Worm (Caenorhabditis elegans): ENCODE results near the gene Y54G9A.5.
A peak's percentile ranks its signal among the peaks of the same experiment; 100 is the strongest.

Gene Y54G9A.5

ce11 chrII:13729416-13729815 lies 6.6 kb downstream of the Y54G9A.5 start, which contains the start of gene Y54G9A.9:
Y54G9A.9 (plus strand) TSS chrII:13729716.
- TF ChIP-seq pqm-1 (tag; optimal IDR thresholded peaks at IDR 0.05) (no peak), ceh-28 (tag; optimal IDR thresholded peaks at IDR 0.05) (no peak), fos-1 (tag; optimal IDR thresholded peaks at IDR 0.05) (no peak), skn-1 (tag; optimal IDR thresholded peaks at IDR 0.05) (no peak), elt-1 (tag; optimal IDR thresholded peaks at IDR 0.05) (no peak), mml-1 (tag; optimal IDR thresholded peaks at IDR 0.05) (no peak), daf-12 (tag; optimal IDR thresholded peaks at IDR 0.05) (no peak), lsy-12 (tag; optimal IDR thresholded peaks at IDR 0.05) (no peak), ceh-9 (tag; optimal IDR thresholded peaks at IDR 0.05) (no peak), lin-39 (tag; optimal IDR thresholded peaks at IDR 0.05) (no peak), ceh-82 (tag; optimal IDR thresholded peaks at IDR 0.05) (no peak), jun-1 (tag; optimal IDR thresholded peaks at IDR 0.05) (no peak), snpc-4 (tag; optimal IDR thresholded peaks at IDR 0.05) (no peak), unc-39 (tag; optimal IDR thresholded peaks at IDR 0.05) (no peak), nhr-12 (tag; optimal IDR thresholded peaks at IDR 0.05) (no peak), ZK546.5 (tag; optimal IDR thresholded peaks at IDR 0.05) (no peak), egl-27 (tag; optimal IDR thresholded peaks at IDR 0.05) (no peak), nhr-11 (tag; optimal IDR thresholded peaks at IDR 0.05) (no peak), nhr-25 (tag; optimal IDR thresholded peaks at IDR 0.05) (no peak)

- TF ChIP-seq nhr-237 (tag; optimal IDR thresholded peaks at IDR 0.05) = no peak
- no peak for TF ChIP-seq ceh-82 (tag; optimal IDR thresholded peaks at IDR 0.05)
- TF ChIP-seq nhr-28 (tag; optimal IDR thresholded peaks at IDR 0.05) = no peak
- no peak for TF ChIP-seq lin-15B (tag; optimal IDR thresholded peaks at IDR 0.05)
- no peak for TF ChIP-seq zag-1 (tag; optimal IDR thresholded peaks at IDR 0.05)
- no peak for TF ChIP-seq nhr-25 (tag; optimal IDR thresholded peaks at IDR 0.05)
- no peak for TF ChIP-seq nhr-23 (tag; optimal IDR thresholded peaks at IDR 0.05)
- no peak for TF ChIP-seq nfya-1 (tag; optimal IDR thresholded peaks at IDR 0.05; ENCODE audit: insufficient read depth)
- no peak for TF ChIP-seq pqm-1 (tag; optimal IDR thresholded peaks at IDR 0.05)
- TF ChIP-seq unc-62 (GFP tag; optimal IDR thresholded peaks at IDR 0.05) = no peak
- no peak for TF ChIP-seq ztf-11 (tag; optimal IDR thresholded peaks at IDR 0.05)
These were observed 9.3 kb downstream of the Y54G9A.5 start for ce11 chrII:13732146-13732545.

- TF ChIP-seq elt-2 (tag; optimal IDR thresholded peaks at IDR 0.05) (peak; percentile 20), pqm-1 (tag; optimal IDR thresholded peaks at IDR 0.05) (peak; percentile 10), nhr-237 (tag; optimal IDR thresholded peaks at IDR 0.05) (no peak)
These were observed 9.8 kb downstream of the Y54G9A.5 start for ce11 chrII:13732577-13732976.

DNA sequence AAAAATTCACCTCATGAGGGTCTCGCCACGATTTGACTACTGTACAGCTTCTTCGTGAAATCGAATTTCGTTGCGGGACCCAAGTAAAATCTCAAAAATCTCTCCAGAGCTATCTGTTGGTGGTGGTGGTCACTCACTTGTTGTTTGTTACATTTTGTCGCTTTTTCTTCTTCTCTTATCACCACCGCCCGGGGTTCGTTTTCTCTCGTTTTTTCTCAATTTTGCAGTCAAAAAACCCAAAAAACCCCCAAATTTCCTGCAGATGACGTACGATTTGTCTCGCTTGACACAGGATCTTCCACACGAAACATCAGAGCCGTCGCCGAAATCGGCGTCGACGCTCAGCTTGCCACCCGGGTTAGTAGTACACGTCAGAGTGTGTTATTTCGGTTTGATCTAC lies 13.3 kb downstream of the Y54G9A.5 start, which contains the start of gene R06B9.5:
Gene R06B9.5, plus strand, starts transcription at position 232 of the 400 bp plus-strand sequence.
- TF ChIP-seq hmg-11 (tag; optimal IDR thresholded peaks at IDR 0.05) (no peak), ama-1 (optimal IDR thresholded peaks at IDR 0.05) (peak; percentile 10)

DNA sequence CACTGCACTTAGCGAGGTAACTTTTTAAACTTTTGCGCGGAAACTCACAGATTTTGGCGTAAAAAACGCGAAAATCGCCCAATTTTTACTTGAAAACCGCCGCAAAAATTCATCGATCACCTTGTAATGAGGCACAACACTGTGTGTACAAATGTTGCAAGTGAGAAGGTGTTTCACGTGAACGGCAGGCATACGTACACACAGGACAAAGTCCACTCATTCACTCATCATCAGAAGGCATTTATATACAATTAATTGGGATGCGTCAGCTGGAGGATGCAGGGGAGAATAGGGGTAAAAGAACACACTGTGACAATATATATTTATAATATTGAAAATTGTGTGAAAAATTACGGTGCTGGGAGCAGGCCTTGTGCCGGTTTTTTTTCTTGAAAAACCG lies 14.1 kb downstream of the Y54G9A.5 start:
- TF ChIP-seq daf-12 (tag; optimal IDR thresholded peaks at IDR 0.05) (no peak), aly-2 (tag; optimal IDR thresholded peaks at IDR 0.05) (no peak), fkh-10 (GFP tag; optimal IDR thresholded peaks at IDR 0.05) (no peak), nhr-11 (tag; optimal IDR thresholded peaks at IDR 0.05) (no peak), nhr-23 (tag; optimal IDR thresholded peaks at IDR 0.05) (no peak), nhr-28 (tag; optimal IDR thresholded peaks at IDR 0.05) (no peak), hmg-11 (tag; optimal IDR thresholded peaks at IDR 0.05) (no peak), elt-2 (tag; optimal IDR thresholded peaks at IDR 0.05) (peak; percentile 31), nhr-76 (tag; optimal IDR thresholded peaks at IDR 0.05) (no peak), eor-1 (tag; optimal IDR thresholded peaks at IDR 0.05) (no peak), nhr-43 (tag; optimal IDR thresholded peaks at IDR 0.05; ENCODE audit: poor library complexity, severe bottlenecking) (no peak), unc-39 (tag; optimal IDR thresholded peaks at IDR 0.05) (no peak), R02D3.7 (tag; optimal IDR thresholded peaks at IDR 0.05) (no peak), elt-1 (tag; optimal IDR thresholded peaks at IDR 0.05) (no peak), ZK546.5 (tag; optimal IDR thresholded peaks at IDR 0.05) (no peak), nhr-25 (tag; optimal IDR thresholded peaks at IDR 0.05) (no peak), fos-1 (tag; optimal IDR thresholded peaks at IDR 0.05) (no peak), jun-1 (tag; optimal IDR thresholded peaks at IDR 0.05) (no peak), sea-2 (GFP tag; optimal IDR thresholded peaks at IDR 0.05) (no peak), ztf-4 (tag; optimal IDR thresholded peaks at IDR 0.05) (no peak), nfya-1 (tag; optimal IDR thresholded peaks at IDR 0.05; ENCODE audit: insufficient read depth) (no peak), lin-39 (tag; optimal IDR thresholded peaks at IDR 0.05) (peak; percentile 24), pqm-1 (tag; optimal IDR thresholded peaks at IDR 0.05) (peak; percentile 27), pha-4 (tag; optimal IDR thresholded peaks at IDR 0.05) (peak; percentile 31), tbx-2 (tag; optimal IDR thresholded peaks at IDR 0.05) (no peak), nhr-67 (tag; optimal IDR thresholded peaks at IDR 0.05) (no peak), ceh-82 (tag; optimal IDR thresholded peaks at IDR 0.05) (no peak), fkh-2 (tag; optimal IDR thresholded peaks at IDR 0.05) (no peak), ceh-28 (tag; optimal IDR thresholded peaks at IDR 0.05) (no peak), lsy-12 (tag; optimal IDR thresholded peaks at IDR 0.05) (no peak), snpc-4 (tag; optimal IDR thresholded peaks at IDR 0.05) (no peak), mdl-1 (tag; optimal IDR thresholded peaks at IDR 0.05) (no peak), mml-1 (tag; optimal IDR thresholded peaks at IDR 0.05) (peak; percentile 80), elt-3 (tag; optimal IDR thresholded peaks at IDR 0.05) (no peak)

All from whole organism, L3 larva.